Worm (Caenorhabditis elegans) whole organism, late embryonic: ENCODE measurements around the gene clec-214.

Source experiments
- C38D4.7 ChIP-seq: fragments of 200-800 bp; sonication (Bioruptor generic); optimal IDR thresholded peaks from 2 replicates; lab custom pipeline; 2018; ENCODE audit warnings: mild to moderate bottlenecking, missing genetic modification characterization, moderate library complexity, missing compliant biosample characterization
- ama-1 ChIP-seq: fragments of 150-350 bp; optimal IDR thresholded peaks from 2 replicates; lab custom pipeline; 2014
- ceh-2 ChIP-seq: sonication (generic microtip); optimal IDR thresholded peaks from 2 replicates; lab custom pipeline; 2016; ENCODE audit warnings: missing genotype, missing genetic modification characterization, missing compliant biosample characterization
- ceh-30 ChIP-seq: fragments of 150-350 bp; optimal IDR thresholded peaks from 2 replicates; lab custom pipeline; 2014; ENCODE audit warnings: missing biosample characterization, missing genetic modification characterization
- ets-4 ChIP-seq: sonication (generic microtip); optimal IDR thresholded peaks from 2 replicates; lab custom pipeline; 2016; ENCODE audit warnings: missing genetic modification characterization, missing compliant biosample characterization
- fkh-10 ChIP-seq: fragments of 150-350 bp; optimal IDR thresholded peaks from 2 replicates; lab custom pipeline; 2014; ENCODE audit warnings: missing biosample characterization, missing genetic modification reagents, missing genetic modification characterization
- hlh-30 ChIP-seq: sonication (generic microtip); optimal IDR thresholded peaks from 2 replicates; lab custom pipeline; 2017; ENCODE audit warnings: antibody characterized with exemption, missing genetic modification characterization, missing compliant biosample characterization; ENCODE audit not compliant: insufficient read depth
- mec-3 ChIP-seq: sonication (generic microtip); optimal IDR thresholded peaks from 2 replicates; lab custom pipeline; 2016; ENCODE audit warnings: borderline replicate concordance, missing genetic modification characterization, missing compliant biosample characterization
- nfya-1 ChIP-seq: sonication (generic microtip); optimal IDR thresholded peaks from 2 replicates; lab custom pipeline; 2017; ENCODE audit warnings: missing genetic modification characterization, mild to moderate bottlenecking, missing compliant biosample characterization, antibody characterized with exemption, moderate library complexity
- nhr-232 ChIP-seq: sonication (generic microtip); optimal IDR thresholded peaks from 2 replicates; lab custom pipeline; 2016; ENCODE audit warnings: missing genetic modification characterization, missing compliant biosample characterization
- pros-1 ChIP-seq: fragments of 150-350 bp; optimal IDR thresholded peaks from 2 replicates; lab custom pipeline; 2014; ENCODE audit warnings: missing biosample characterization, missing genetic modification reagents, missing genetic modification characterization
- tbx-7 ChIP-seq: sonication (generic microtip); optimal IDR thresholded peaks from 2 replicates; lab custom pipeline; 2016; ENCODE audit warnings: missing genotype, missing genetic modification characterization, missing compliant biosample characterization
- ztf-16 ChIP-seq: sonication (generic microtip); optimal IDR thresholded peaks from 2 replicates; lab custom pipeline; 2017; ENCODE audit warnings: missing genetic modification characterization, missing compliant biosample characterization

ce11 chrV:7575563-7575962, 34.6 kb upstream of the clec-214 start, which contains the start of the genes snu-66 and ints-9:
- TF ChIP-seq ceh-2 (tag; lab: Kevin White, UChicago) = no peak
- TF ChIP-seq fkh-10 (GFP tag; lab: Kevin White, UChicago) = no peak
- TF ChIP-seq hlh-30 = no peak
- no peak for TF ChIP-seq C38D4.7 (GFP tag; lab: Kevin White, UChicago)
- TF ChIP-seq ceh-30 (tag; lab: Kevin White, UChicago) = no peak
- no peak for TF ChIP-seq tbx-7 (tag; lab: Kevin White, UChicago)
- no peak for TF ChIP-seq pros-1 (tag; lab: Kevin White, UChicago)
- TF ChIP-seq ama-1 = no peak
- TF ChIP-seq mec-3 (tag; lab: Kevin White, UChicago) = no peak
- TF ChIP-seq ztf-16 = no peak
- TF ChIP-seq nfya-1 (tag; lab: Kevin White, UChicago) = no peak
- no peak for TF ChIP-seq nhr-232 (tag; lab: Kevin White, UChicago)
- TF ChIP-seq ets-4 = no peak
